Worm (Caenorhabditis elegans) whole organism, young adult: ENCODE results near the gene F42A6.1.
A peak's percentile ranks its signal among the peaks of the same experiment; 100 is the strongest.

Experiments
- F22D6.2 ChIP-seq: sonication (generic microtip); optimal IDR thresholded peaks from 2 replicates; lab custom pipeline; 2016; ENCODE audit warnings: mild to moderate bottlenecking, missing genetic modification characterization, missing compliant biosample characterization
- F33H1.4 ChIP-seq: fragments of 200-800 bp; sonication (Bioruptor generic); IDR thresholded peaks from 2 replicates; pipeline ENCODE4 v1.3.6; 2022; ENCODE audit warnings: missing genetic modification reagents, missing genetic modification characterization, missing compliant biosample characterization
- F37B4.10 ChIP-seq: fragments of 200-800 bp; sonication (Bioruptor generic); IDR thresholded peaks from 2 replicates; pipeline ENCODE4 v1.3.6; 2022; ENCODE audit warnings: missing genetic modification characterization, missing compliant biosample characterization
- F57C9.4 ChIP-seq: sonication (generic microtip); optimal IDR thresholded peaks from 2 replicates; lab custom pipeline; 2017; ENCODE audit warnings: mild to moderate bottlenecking, missing genetic modification characterization, missing compliant biosample characterization
- Y67H2A.10 ChIP-seq: fragments of 200-800 bp; sonication (Bioruptor generic); conservative IDR thresholded peaks from 2 replicates; pipeline ENCODE4 v1.3.6; 2022; ENCODE audit warnings: missing genetic modification reagents, missing genetic modification characterization, missing compliant biosample characterization
- Y95B8A.8 ChIP-seq: fragments of 200-800 bp; sonication (Bioruptor generic); IDR thresholded peaks from 2 replicates; pipeline ENCODE4 v1.3.6; 2022; ENCODE audit warnings: missing genetic modification reagents, missing genetic modification characterization, missing compliant biosample characterization
- ZK185.1 ChIP-seq: sonication (generic microtip); optimal IDR thresholded peaks from 2 replicates; lab custom pipeline; 2016; ENCODE audit warnings: mild to moderate bottlenecking, missing genetic modification characterization, missing compliant biosample characterization; ENCODE audit not compliant: poor library complexity, severe bottlenecking
- aptf-2 ChIP-seq: fragments of 200-800 bp; sonication (Bioruptor generic); conservative IDR thresholded peaks from 2 replicates; pipeline ENCODE4 v1.3.6; 2022; ENCODE audit warnings: missing genetic modification reagents, missing genetic modification characterization, missing compliant biosample characterization
- attf-5 ChIP-seq: fragments of 200-800 bp; sonication (Bioruptor generic); optimal IDR thresholded peaks from 2 replicates; lab custom pipeline; 2018; ENCODE audit warnings: mild to moderate bottlenecking, missing genetic modification characterization, missing compliant biosample characterization
- bed-1 ChIP-seq: fragments of 200-800 bp; sonication (Bioruptor generic); IDR thresholded peaks from 2 replicates; pipeline ENCODE4 v1.3.6; 2022; ENCODE audit warnings: missing genetic modification reagents, missing genetic modification characterization, missing compliant biosample characterization
- bed-2 ChIP-seq: fragments of 200-800 bp; sonication (Bioruptor generic); IDR thresholded peaks from 2 replicates; pipeline ENCODE4 v1.3.6; 2022; ENCODE audit warnings: missing genetic modification reagents, missing genetic modification characterization, missing compliant biosample characterization
- cebp-2 ChIP-seq: fragments of 200-800 bp; sonication (Bioruptor generic); IDR thresholded peaks from 2 replicates; pipeline ENCODE4 v1.3.6; 2022; ENCODE audit warnings: missing genetic modification characterization, missing compliant biosample characterization
- ceh-27 ChIP-seq: fragments of 200-800 bp; sonication (Bioruptor generic); optimal IDR thresholded peaks from 2 replicates; lab custom pipeline; 2018; ENCODE audit warnings: mild to moderate bottlenecking, missing genetic modification characterization, moderate library complexity, missing compliant biosample characterization
- chd-7 ChIP-seq: sonication (generic microtip); optimal IDR thresholded peaks from 2 replicates; lab custom pipeline; 2016; ENCODE audit warnings: mild to moderate bottlenecking, missing genetic modification characterization, moderate library complexity, missing compliant biosample characterization
- dox-1 ChIP-seq: fragments of 200-800 bp; sonication (Bioruptor generic); IDR thresholded peaks from 2 replicates; pipeline ENCODE4 v1.3.6; 2022; ENCODE audit warnings: missing genetic modification reagents, missing genetic modification characterization, missing compliant biosample characterization
- egl-44 ChIP-seq: fragments of 200-800 bp; sonication (Bioruptor generic); IDR thresholded peaks from 2 replicates; pipeline ENCODE4 v1.3.6; 2022; ENCODE audit warnings: missing genetic modification reagents, missing genetic modification characterization, missing compliant biosample characterization
- egrh-3 ChIP-seq: fragments of 200-800 bp; sonication (Bioruptor generic); IDR thresholded peaks from 2 replicates; pipeline ENCODE4 v1.3.6; 2022; ENCODE audit warnings: missing genetic modification reagents, missing genetic modification characterization, missing compliant biosample characterization
- ekl-4 ChIP-seq: fragments of 200-800 bp; sonication (Bioruptor generic); IDR thresholded peaks from 2 replicates; pipeline ENCODE4 v1.3.6; 2022; ENCODE audit warnings: missing genetic modification reagents, missing genetic modification characterization, missing compliant biosample characterization
- gei-17 ChIP-seq: fragments of 200-800 bp; sonication (Bioruptor generic); optimal IDR thresholded peaks from 2 replicates; lab custom pipeline; 2018; ENCODE audit warnings: mild to moderate bottlenecking, missing genetic modification characterization, missing compliant biosample characterization
- hmg-1.2 ChIP-seq: fragments of 200-800 bp; sonication (Bioruptor generic); IDR thresholded peaks from 2 replicates; pipeline ENCODE4 v1.3.6; 2022; ENCODE audit warnings: missing genetic modification reagents, missing genetic modification characterization, missing compliant biosample characterization
- hmg-20 ChIP-seq: fragments of 200-800 bp; sonication (Bioruptor generic); IDR thresholded peaks from 2 replicates; pipeline ENCODE4 v1.3.6; 2022; ENCODE audit warnings: missing genetic modification reagents, missing genetic modification characterization, missing compliant biosample characterization
- hrde-1 ChIP-seq: sonication (generic microtip); optimal IDR thresholded peaks from 2 replicates; lab custom pipeline; 2016; ENCODE audit warnings: missing genetic modification characterization, mild to moderate bottlenecking, missing compliant biosample characterization, moderate library complexity, missing genotype, missing genetic modification reagents, borderline replicate concordance
- hsf-1 ChIP-seq: fragments of 200-800 bp; sonication (Bioruptor generic); IDR thresholded peaks from 2 replicates; pipeline ENCODE4 v1.3.6; 2022; ENCODE audit warnings: missing genetic modification reagents, missing genetic modification characterization, missing compliant biosample characterization
- let-526 ChIP-seq: fragments of 200-800 bp; sonication (Bioruptor generic); IDR thresholded peaks from 2 replicates; pipeline ENCODE4 v1.3.6; 2022; ENCODE audit warnings: missing genetic modification reagents, missing genetic modification characterization, missing compliant biosample characterization
- lin-26 ChIP-seq: fragments of 200-800 bp; sonication (Bioruptor generic); IDR thresholded peaks from 2 replicates; pipeline ENCODE4 v1.3.6; 2022; ENCODE audit warnings: missing genetic modification reagents, missing genetic modification characterization, missing compliant biosample characterization
- lin-40 ChIP-seq: sonication (generic microtip); optimal IDR thresholded peaks from 2 replicates; lab custom pipeline; 2016; ENCODE audit warnings: missing genetic modification characterization, mild to moderate bottlenecking, missing compliant biosample characterization, missing genotype, missing genetic modification reagents
- lir-1 ChIP-seq: fragments of 200-800 bp; sonication (Bioruptor generic); conservative IDR thresholded peaks from 2 replicates; pipeline ENCODE4 v1.3.6; 2022; ENCODE audit warnings: missing genetic modification reagents, missing genetic modification characterization, missing compliant biosample characterization
- madf-10 ChIP-seq: sonication (generic microtip); optimal IDR thresholded peaks from 2 replicates; lab custom pipeline; 2016; ENCODE audit warnings: mild to moderate bottlenecking, missing genetic modification characterization, missing compliant biosample characterization
- madf-6 ChIP-seq: fragments of 200-800 bp; sonication (Bioruptor generic); IDR thresholded peaks from 2 replicates; pipeline ENCODE4 v1.3.6; 2022; ENCODE audit warnings: missing genetic modification reagents, missing genetic modification characterization, missing compliant biosample characterization
- madf-8 ChIP-seq: fragments of 200-800 bp; sonication (Bioruptor generic); conservative IDR thresholded peaks from 2 replicates; pipeline ENCODE4 v1.3.6; 2022; ENCODE audit warnings: missing genetic modification reagents, missing genetic modification characterization, missing compliant biosample characterization
- mcd-1 ChIP-seq: fragments of 200-800 bp; sonication (Bioruptor generic); IDR thresholded peaks from 2 replicates; pipeline ENCODE4 v1.3.6; 2022; ENCODE audit warnings: missing genetic modification reagents, missing genetic modification characterization, missing compliant biosample characterization
- nfyb-1 ChIP-seq: fragments of 200-800 bp; sonication (Bioruptor generic); IDR thresholded peaks from 2 replicates; pipeline ENCODE4 v1.3.6; 2022; ENCODE audit warnings: missing genetic modification reagents, missing genetic modification characterization, missing compliant biosample characterization
- nhr-80 ChIP-seq: sonication (generic microtip); optimal IDR thresholded peaks from 2 replicates; lab custom pipeline; 2016; ENCODE audit warnings: missing genetic modification characterization, missing compliant biosample characterization
- pbrm-1 ChIP-seq: fragments of 200-800 bp; sonication (Bioruptor generic); IDR thresholded peaks from 2 replicates; pipeline ENCODE4 v1.3.6; 2022; ENCODE audit warnings: missing genetic modification reagents, missing genetic modification characterization, missing compliant biosample characterization
- rcor-1 ChIP-seq: fragments of 200-800 bp; sonication (Bioruptor generic); IDR thresholded peaks from 2 replicates; pipeline ENCODE4 v1.3.6; 2022; ENCODE audit warnings: missing genetic modification reagents, missing genetic modification characterization, missing compliant biosample characterization
- sea-2 ChIP-seq: fragments of 200-800 bp; sonication (Bioruptor generic); IDR thresholded peaks from 2 replicates; pipeline ENCODE4 v1.3.6; 2022; ENCODE audit warnings: missing genetic modification characterization, missing compliant biosample characterization
- somi-1 ChIP-seq: fragments of 200-800 bp; sonication (Bioruptor generic); optimal IDR thresholded peaks from 2 replicates; lab custom pipeline; 2018; ENCODE audit warnings: mild to moderate bottlenecking, missing genetic modification characterization, missing compliant biosample characterization
- tbp1 ChIP-seq: fragments of 200-800 bp; sonication (Bioruptor generic); optimal IDR thresholded peaks from 2 replicates; lab custom pipeline; 2018; ENCODE audit warnings: mild to moderate bottlenecking, missing genetic modification characterization, missing compliant biosample characterization
- tlf-1 ChIP-seq: fragments of 200-800 bp; sonication (Bioruptor generic); optimal IDR thresholded peaks from 2 replicates; lab custom pipeline; 2018; ENCODE audit warnings: mild to moderate bottlenecking, missing genetic modification characterization, missing compliant biosample characterization
- unc-130 ChIP-seq: sonication (generic microtip); optimal IDR thresholded peaks from 2 replicates; lab custom pipeline; 2016; ENCODE audit warnings: missing genetic modification reagents, missing genetic modification characterization, missing compliant biosample characterization
- ztf-28 ChIP-seq: fragments of 200-800 bp; sonication (Bioruptor generic); IDR thresholded peaks from 2 replicates; pipeline ENCODE4 v1.3.6; 2022; ENCODE audit warnings: missing genetic modification reagents, missing genetic modification characterization, missing compliant biosample characterization

Gene F42A6.1

ce11 chrIV:3313311-3313710, 41.5 kb upstream of the F42A6.1 start (continued):
- TF ChIP-seq Y95B8A.8 (GFP tag; lab: Robert Waterston, UW) (peak; percentile 98), madf-6 (GFP tag; lab: Robert Waterston, UW) (peak; percentile 98), sea-2 (peak; percentile 89), let-526 (GFP tag; lab: Robert Waterston, UW) (peak; percentile 84; the same call in 1 of the 2 replicates), F57C9.4 (peak; percentile 89), ceh-27 (GFP tag; lab: Kevin White, UChicago) (peak; percentile 54), bed-2 (GFP tag; lab: Robert Waterston, UW) (peak; percentile 95), F22D6.2 (tag; lab: Kevin White, UChicago) (peak; percentile 50), ZK185.1 (peak; percentile 39), mcd-1 (GFP tag; lab: Robert Waterston, UW) (peak; percentile 99), egrh-3 (peak; percentile 72), tlf-1 (GFP tag; lab: Kevin White, UChicago) (peak; percentile 92), gei-17 (GFP tag; lab: Kevin White, UChicago) (peak; percentile 51), lin-26 (peak; percentile 89), rcor-1 (GFP tag; lab: Robert Waterston, UW) (peak; percentile 97), F33H1.4 (GFP tag; lab: Robert Waterston, UW) (peak; percentile 96), F37B4.10 (GFP tag; lab: Robert Waterston, UW) (peak; percentile 96), hmg-20 (GFP tag; lab: Robert Waterston, UW) (peak; percentile 89), madf-10 (tag; lab: Kevin White, UChicago) (peak; percentile 35), madf-8 (GFP tag; lab: Robert Waterston, UW) (peak; percentile 93), dox-1 (GFP tag; lab: Robert Waterston, UW) (peak; percentile 100), pbrm-1 (GFP tag; lab: Robert Waterston, UW) (peak; percentile 98), nhr-80 (tag; lab: Kevin White, UChicago) (peak; percentile 37), aptf-2 (GFP tag; lab: Robert Waterston, UW) (peak; percentile 58), egl-44 (GFP tag; lab: Robert Waterston, UW) (peak; percentile 97), bed-1 (GFP tag; lab: Robert Waterston, UW) (0 out of 2 replicates have a peak, but pooled peaks have one; percentile 41), nfyb-1 (GFP tag; lab: Robert Waterston, UW) (peak; percentile 98), tbp1 (GFP tag; lab: Kevin White, UChicago) (peak; percentile 59), cebp-2 (GFP tag; lab: Robert Waterston, UW) (peak; percentile 95; the same call in 1 of the 2 replicates), ekl-4 (GFP tag; lab: Robert Waterston, UW) (peak; percentile 98), ztf-28 (GFP tag; lab: Robert Waterston, UW) (peak; percentile 97), unc-130 (GFP tag; lab: Kevin White, UChicago) (peak; percentile 71), hsf-1 (peak; percentile 91), lir-1 (peak; percentile 93), lin-40 (tag; lab: Kevin White, UChicago) (peak; percentile 79), somi-1 (GFP tag; lab: Kevin White, UChicago) (peak; percentile 64), Y67H2A.10 (GFP tag; lab: Robert Waterston, UW) (peak; percentile 88), chd-7 (tag; lab: Kevin White, UChicago) (peak; percentile 26), attf-5 (peak; percentile 78), hrde-1 (peak; percentile 9), hmg-1.2 (GFP tag; lab: Robert Waterston, UW) (peak; percentile 100)
